Worm (Caenorhabditis elegans): Measurements from ENCODE around the gene lab-2.

DNA sequence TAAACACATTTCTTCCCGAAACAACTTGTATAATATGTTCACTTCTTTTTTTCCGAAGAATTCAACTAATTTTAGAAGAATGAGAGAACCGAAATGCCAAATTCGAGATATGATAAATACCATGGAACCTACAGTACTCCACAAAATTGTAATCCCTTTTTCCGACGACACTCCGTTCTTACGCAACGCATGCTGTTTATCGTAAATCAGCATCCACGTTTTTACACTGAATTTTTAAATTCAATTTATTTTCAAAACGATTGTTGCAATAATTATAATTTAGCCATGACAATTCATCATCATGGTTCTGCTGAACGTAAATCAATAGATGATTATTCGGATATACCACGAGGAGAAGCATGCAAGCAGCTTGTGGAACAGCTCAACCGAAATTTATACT, 48.2 kb downstream of the lab-2 start, which contains the start of gene B0361.3:
- no peak for TF ChIP-seq fos-1 (tag; optimal IDR thresholded peaks at IDR 0.05)
- no peak for TF ChIP-seq pax-3 (tag; optimal IDR thresholded peaks at IDR 0.05)
- no peak for TF ChIP-seq nhr-47 (tag; optimal IDR thresholded peaks at IDR 0.05)
- TF ChIP-seq mab-9 (GFP tag; IDR thresholded peaks at IDR 0.05), result no peak
- no peak for TF ChIP-seq nhr-77 (tag; optimal IDR thresholded peaks at IDR 0.05)
- no peak for TF ChIP-seq ztf-4 (tag; optimal IDR thresholded peaks at IDR 0.05)
- no peak for TF ChIP-seq nhr-28 (tag; optimal IDR thresholded peaks at IDR 0.05)
- no peak for TF ChIP-seq ztf-11 (tag; optimal IDR thresholded peaks at IDR 0.05)
- TF ChIP-seq lsy-2 (tag; optimal IDR thresholded peaks at IDR 0.05), result peak in 1 of 2 experiments; percentile 77
- TF ChIP-seq Y116A8C.19 (tag; optimal IDR thresholded peaks at IDR 0.05; ENCODE audit: borderline replicate concordance), result no peak
- TF ChIP-seq zag-1 (tag; optimal IDR thresholded peaks at IDR 0.05), result no peak
- no peak for TF ChIP-seq mdl-1 (tag; optimal IDR thresholded peaks at IDR 0.05)
- TF ChIP-seq nhr-237 (tag; optimal IDR thresholded peaks at IDR 0.05), result no peak
- TF ChIP-seq mef-2 (tag; optimal IDR thresholded peaks at IDR 0.05), result no peak
